Worm (Caenorhabditis elegans) whole organism, L3 larva: ENCODE results near the gene H12D21.6.

Experiments used
- ZK546.5 ChIP-seq: sonication (generic microtip); optimal IDR thresholded peaks from 2 replicates; lab custom pipeline; 2017; ENCODE audit warnings: missing biosample characterization, missing genetic modification characterization
- ama-1 ChIP-seq: fragments of 150-350 bp; optimal IDR thresholded peaks from 2 replicates; lab custom pipeline; 2018
- ceh-16 ChIP-seq: sonication (generic microtip); optimal IDR thresholded peaks from 2 replicates; lab custom pipeline; 2017; ENCODE audit warnings: missing biosample characterization, missing genetic modification characterization
- ceh-28 ChIP-seq: fragments of 150-350 bp; optimal IDR thresholded peaks from 2 replicates; lab custom pipeline; 2014; ENCODE audit warnings: missing biosample characterization, missing genetic modification reagents, missing genetic modification characterization
- ceh-82 ChIP-seq: fragments of 150-350 bp; optimal IDR thresholded peaks from 2 replicates; lab custom pipeline; 2014; ENCODE audit warnings: missing biosample characterization, missing genetic modification characterization
- ceh-9 ChIP-seq: sonication (generic microtip); optimal IDR thresholded peaks from 2 replicates; lab custom pipeline; 2018; ENCODE audit warnings: missing biosample characterization, missing genetic modification characterization
- daf-12 ChIP-seq: fragments of 150-350 bp; optimal IDR thresholded peaks from 2 replicates; lab custom pipeline; 2014; ENCODE audit warnings: missing biosample characterization, missing genetic modification reagents, missing genetic modification characterization
- egl-5 ChIP-seq: fragments of 150-350 bp; optimal IDR thresholded peaks from 2 replicates; lab custom pipeline; 2017; ENCODE audit warnings: missing biosample characterization, missing genetic modification reagents, missing genetic modification characterization, inconsistent platforms
- elt-1 ChIP-seq: fragments of 150-350 bp; optimal IDR thresholded peaks from 2 replicates; lab custom pipeline; 2014; ENCODE audit warnings: missing biosample characterization, missing genetic modification characterization
- elt-2 ChIP-seq: sonication (generic microtip); optimal IDR thresholded peaks from 2 replicates; lab custom pipeline; 2016; ENCODE audit warnings: missing genetic modification reagents, mild to moderate bottlenecking, missing genetic modification characterization, missing compliant biosample characterization
- elt-3 ChIP-seq, 3 experiments: fragments of 150-350 bp in 1 of 3; sonication (generic microtip) in 2 of 3; optimal IDR thresholded peaks; 2 replicates in 2 of 3; 4 replicates in 1 of 3; lab custom pipeline; 2014 to 2017; ENCODE audit warnings: missing biosample characterization in 3 of 3, missing genetic modification characterization in 3 of 3
- eor-1 ChIP-seq, 2 experiments: fragments of 150-350 bp; optimal IDR thresholded peaks; 2 replicates each; lab custom pipeline; 2014 to 2018; ENCODE audit warnings: missing biosample characterization in 2 of 2, missing genetic modification characterization in 2 of 2
- fos-1 ChIP-seq: fragments of 150-350 bp; optimal IDR thresholded peaks from 2 replicates; lab custom pipeline; 2014; ENCODE audit warnings: missing biosample characterization, missing genetic modification characterization
- lin-15B ChIP-seq: fragments of 150-350 bp; optimal IDR thresholded peaks from 2 replicates; lab custom pipeline; 2014; ENCODE audit warnings: missing biosample characterization, missing genetic modification characterization
- lin-39 ChIP-seq: fragments of 150-350 bp; optimal IDR thresholded peaks from 2 replicates; lab custom pipeline; 2018; ENCODE audit warnings: missing biosample characterization, missing genetic modification reagents, missing genetic modification characterization
- lsy-12 ChIP-seq: sonication (generic microtip); optimal IDR thresholded peaks from 2 replicates; lab custom pipeline; 2016; ENCODE audit warnings: mild to moderate bottlenecking, missing genetic modification characterization, missing compliant biosample characterization
- mdl-1 ChIP-seq: fragments of 150-350 bp; optimal IDR thresholded peaks from 2 replicates; lab custom pipeline; 2014; ENCODE audit warnings: missing biosample characterization, missing genetic modification characterization
- mml-1 ChIP-seq: fragments of 150-350 bp; sonication (generic microtip); optimal IDR thresholded peaks from 3 replicates; lab custom pipeline; 2014; ENCODE audit warnings: missing biosample characterization, missing genetic modification characterization
- nfya-1 ChIP-seq: sonication (generic microtip); optimal IDR thresholded peaks from 2 replicates; lab custom pipeline; 2017; ENCODE audit warnings: missing genetic modification characterization, mild to moderate bottlenecking, missing compliant biosample characterization, antibody characterized with exemption, moderate library complexity; ENCODE audit not compliant: insufficient read depth
- nhr-11 ChIP-seq: fragments of 150-350 bp; optimal IDR thresholded peaks from 2 replicates; lab custom pipeline; 2014; ENCODE audit warnings: missing biosample characterization, missing genetic modification characterization
- nhr-12 ChIP-seq: fragments of 150-350 bp; optimal IDR thresholded peaks from 2 replicates; lab custom pipeline; 2014; ENCODE audit warnings: missing biosample characterization, missing genetic modification characterization
- nhr-23 ChIP-seq: fragments of 150-350 bp; optimal IDR thresholded peaks from 2 replicates; lab custom pipeline; 2014; ENCODE audit warnings: missing biosample characterization, missing genetic modification reagents, missing genetic modification characterization
- nhr-237 ChIP-seq: fragments of 150-350 bp; optimal IDR thresholded peaks from 2 replicates; lab custom pipeline; 2014; ENCODE audit warnings: missing biosample characterization, missing genetic modification characterization
- nhr-28 ChIP-seq: fragments of 150-350 bp; optimal IDR thresholded peaks from 2 replicates; lab custom pipeline; 2014; ENCODE audit warnings: missing biosample characterization, missing genetic modification characterization
- nhr-43 ChIP-seq: sonication (generic microtip); optimal IDR thresholded peaks from 2 replicates; lab custom pipeline; 2016; ENCODE audit warnings: mild to moderate bottlenecking, missing genetic modification characterization, missing compliant biosample characterization; ENCODE audit not compliant: poor library complexity, severe bottlenecking
- nhr-67 ChIP-seq: fragments of 150-350 bp; optimal IDR thresholded peaks from 2 replicates; lab custom pipeline; 2014; ENCODE audit warnings: missing biosample characterization, missing genetic modification characterization
- nhr-76 ChIP-seq: fragments of 150-350 bp; sonication (generic microtip); optimal IDR thresholded peaks from 5 replicates; lab custom pipeline; 2014; ENCODE audit warnings: missing biosample characterization, missing genetic modification characterization
- nhr-77 ChIP-seq: fragments of 150-350 bp; optimal IDR thresholded peaks from 2 replicates; lab custom pipeline; 2014; ENCODE audit warnings: missing biosample characterization, missing genetic modification characterization
- pha-4 ChIP-seq: fragments of 150-350 bp; optimal IDR thresholded peaks from 2 replicates; lab custom pipeline; 2014; ENCODE audit warnings: missing biosample characterization, missing genetic modification reagents, missing genetic modification characterization
- pqm-1 ChIP-seq: fragments of 150-350 bp; optimal IDR thresholded peaks from 2 replicates; lab custom pipeline; 2017; ENCODE audit warnings: missing biosample characterization, missing genetic modification characterization, inconsistent platforms
- sea-2 ChIP-seq: fragments of 150-350 bp; sonication (generic microtip); optimal IDR thresholded peaks from 4 replicates; lab custom pipeline; 2014; ENCODE audit warnings: missing biosample characterization, missing genetic modification reagents, missing genetic modification characterization
- skn-1 ChIP-seq: fragments of 150-350 bp; optimal IDR thresholded peaks from 2 replicates; lab custom pipeline; 2014; ENCODE audit warnings: missing biosample characterization, missing genetic modification characterization
- snpc-4 ChIP-seq: fragments of 150-350 bp; optimal IDR thresholded peaks from 2 replicates; lab custom pipeline; 2014; ENCODE audit warnings: missing biosample characterization, missing genetic modification characterization
- tbx-2 ChIP-seq: sonication (generic microtip); optimal IDR thresholded peaks from 2 replicates; lab custom pipeline; 2016; ENCODE audit warnings: mild to moderate bottlenecking, missing genetic modification characterization, missing compliant biosample characterization
- unc-39 ChIP-seq: sonication (generic microtip); optimal IDR thresholded peaks from 4 replicates; lab custom pipeline; 2017; ENCODE audit warnings: missing biosample characterization, missing genetic modification characterization
- ztf-11 ChIP-seq: fragments of 150-350 bp; optimal IDR thresholded peaks from 2 replicates; lab custom pipeline; 2014; ENCODE audit warnings: missing biosample characterization, missing genetic modification characterization

Gene H12D21.6

ce11 chrV:14897731-14898130 lies at the start of gene H12D21.6:
TSS of gene H12D21.6 (minus strand) at chrV:14897831.
- TF ChIP-seq elt-2 (tag; lab: Kevin White, UChicago) (no peak), nhr-12 (tag; lab: Kevin White, UChicago) (no peak), lin-39 (no peak), ama-1 (lab: Kevin White, UChicago) (no peak), nfya-1 (no peak), nhr-67 (tag; lab: Kevin White, UChicago) (no peak), lin-15B (tag; lab: Kevin White, UChicago) (no peak)

DNA sequence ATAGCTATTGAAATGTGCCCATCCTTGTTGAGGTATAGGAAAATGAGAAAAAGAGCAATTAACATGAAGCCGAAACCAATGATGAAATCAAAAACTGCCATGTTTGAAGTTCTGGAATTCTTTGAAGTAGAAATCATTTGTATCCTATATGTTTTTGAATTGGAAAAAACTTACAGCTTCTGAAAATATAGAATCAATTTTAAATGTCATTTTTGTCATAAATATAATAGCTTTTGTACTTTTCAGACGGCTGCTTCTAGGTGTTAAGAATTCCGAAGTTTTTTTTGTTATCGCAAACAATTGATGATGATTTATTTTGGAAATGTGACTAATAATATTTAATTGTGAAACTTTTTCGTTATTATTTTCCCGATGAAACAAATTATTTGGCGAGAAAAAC lies 49.4 kb upstream of the H12D21.6 start, which contains the start of gene C30G7.4:
C30G7.4 (minus strand) TSS at position 101 of the 400 bp plus-strand sequence.
- TF ChIP-seq nhr-28 (tag; lab: Kevin White, UChicago) (no peak), nhr-76 (tag; lab: Kevin White, UChicago) (no peak), nhr-43 (tag; lab: Kevin White, UChicago) (no peak), snpc-4 (tag; lab: Kevin White, UChicago) (no peak), nhr-237 (tag; lab: Kevin White, UChicago) (no peak), ceh-9 (tag; lab: Kevin White, UChicago) (no peak), pha-4 (tag; lab: Kevin White, UChicago) (no peak), nhr-23 (tag; lab: Kevin White, UChicago) (no peak), daf-12 (tag; lab: Kevin White, UChicago) (no peak), ceh-16 (no peak), unc-39 (tag; lab: Kevin White, UChicago) (no peak), egl-5 (no peak), fos-1 (no peak), tbx-2 (tag; lab: Kevin White, UChicago) (no peak), nhr-11 (no peak), nhr-12 (tag; lab: Kevin White, UChicago) (no peak), sea-2 (GFP tag; lab: Kevin White, UChicago) (no peak)

- TF ChIP-seq mml-1 (tag; lab: Kevin White, UChicago) (no peak), elt-3 (tag; optimal IDR thresholded peaks at IDR 0.05; lab: Kevin White, UChicago) (no peak), lin-39 (no peak), nhr-23 (tag; lab: Kevin White, UChicago) (no peak), ceh-28 (peak; percentile 65)
Measured at ce11 chrV:14945697-14946096, 48.1 kb upstream of the H12D21.6 start, which contains the start of gene C30G7.3. TSS of gene C30G7.3 (minus strand) at chrV:14945704.

ce11 chrV:14945124-14945523 lies 47.5 kb upstream of the H12D21.6 start:
- TF ChIP-seq ceh-28 (peak; percentile 46), lsy-12 (tag; lab: Kevin White, UChicago) (no peak), ceh-9 (tag; lab: Kevin White, UChicago) (no peak)

ce11 chrV:14943774-14944173 lies 46.1 kb upstream of the H12D21.6 start:
- no peak for TF ChIP-seq lin-15B (tag; lab: Kevin White, UChicago)
- peak; percentile 67 for TF ChIP-seq ceh-28
- no peak for TF ChIP-seq mml-1 (tag; lab: Kevin White, UChicago)

ce11 chrV:14942898-14943297 lies 45.3 kb upstream of the H12D21.6 start:
- no peak for TF ChIP-seq ztf-11 (tag; lab: Kevin White, UChicago)
- TF ChIP-seq nhr-76 (tag; lab: Kevin White, UChicago) = no peak
- TF ChIP-seq sea-2 (GFP tag; lab: Kevin White, UChicago) = no peak
- no peak for TF ChIP-seq skn-1 (tag; lab: Kevin White, UChicago)
- TF ChIP-seq mdl-1 (tag; lab: Kevin White, UChicago) = no peak
- no peak for TF ChIP-seq tbx-2 (tag; lab: Kevin White, UChicago)
- TF ChIP-seq elt-1 (tag; lab: Kevin White, UChicago) = no peak
- TF ChIP-seq elt-3 (tag; optimal IDR thresholded peaks at IDR 0.05; lab: Kevin White, UChicago) = no peak
- TF ChIP-seq nhr-11 = no peak
- TF ChIP-seq pha-4 (tag; lab: Kevin White, UChicago) = no peak
- TF ChIP-seq lin-39 = no peak
- TF ChIP-seq eor-1 (tag; optimal IDR thresholded peaks at IDR 0.05; lab: Kevin White, UChicago) = no peak
- TF ChIP-seq snpc-4 (tag; lab: Kevin White, UChicago) = no peak
- no peak for TF ChIP-seq ZK546.5 (tag; lab: Kevin White, UChicago)
- no peak for TF ChIP-seq elt-2 (tag; lab: Kevin White, UChicago)
- no peak for TF ChIP-seq ceh-82 (tag; lab: Kevin White, UChicago)
- TF ChIP-seq pqm-1 = no peak
- TF ChIP-seq mml-1 (tag; lab: Kevin White, UChicago) = no peak
- no peak for TF ChIP-seq nhr-77 (tag; lab: Kevin White, UChicago)
- TF ChIP-seq nhr-28 (tag; lab: Kevin White, UChicago) = no peak
